Fruit fly (Drosophila melanogaster) whole organism, embryonic: ENCODE data around the gene CG6753.
A peak's percentile ranks its signal among the peaks of the same experiment; 100 is the strongest.

Experiments
- CG10267 ChIP-seq: fragments of 200-800 bp; sonication (Bioruptor generic); optimal IDR thresholded peaks from 2 replicates; lab custom pipeline; 2018; ENCODE audit warnings: missing biosample characterization, mild to moderate bottlenecking, missing genetic modification characterization, moderate library complexity
- CG10654 ChIP-seq: fragments of 200-800 bp; sonication (Bioruptor generic); optimal IDR thresholded peaks from 2 replicates; lab custom pipeline; 2016; ENCODE audit warnings: missing biosample characterization, missing genetic modification characterization
- CG12299 ChIP-seq: fragments of 200-800 bp; sonication (Bioruptor generic); optimal IDR thresholded peaks from 2 replicates; lab custom pipeline; 2018; ENCODE audit warnings: missing biosample characterization, mild to moderate bottlenecking, missing genetic modification characterization
- CG12744 ChIP-seq: fragments of 200-800 bp; sonication (Bioruptor generic); optimal IDR thresholded peaks from 2 replicates; lab custom pipeline; 2016; ENCODE audit warnings: missing biosample characterization, missing genetic modification characterization
- CG15601 ChIP-seq: fragments of 200-800 bp; sonication (Bioruptor generic); optimal IDR thresholded peaks from 3 replicates; lab custom pipeline; 2019; ENCODE audit warnings: missing biosample characterization, mild to moderate bottlenecking, missing genetic modification characterization, moderate library complexity
- CG17359 ChIP-seq: fragments of 200-800 bp; sonication (Bioruptor generic); optimal IDR thresholded peaks from 3 replicates; lab custom pipeline; 2018; ENCODE audit warnings: missing biosample characterization, mild to moderate bottlenecking, missing genetic modification characterization, moderate library complexity
- CG17829 ChIP-seq: fragments of 200-800 bp; optimal IDR thresholded peaks from 2 replicates; lab custom pipeline; 2019; ENCODE audit warnings: missing biosample characterization, mild to moderate bottlenecking, missing genetic modification characterization, moderate library complexity
- CG18619 ChIP-seq: fragments of 200-800 bp; sonication (Bioruptor generic); optimal IDR thresholded peaks from 3 replicates; lab custom pipeline; 2017; ENCODE audit warnings: missing biosample characterization, mild to moderate bottlenecking, missing genetic modification characterization
- CG32532 ChIP-seq: fragments of 200-800 bp; sonication (Bioruptor generic); IDR thresholded peaks from 2 replicates; pipeline ENCODE4 v1.3.6; 2022; ENCODE audit warnings: missing biosample characterization, missing genetic modification characterization
- CG34224 ChIP-seq: fragments of 200-800 bp; sonication (Bioruptor generic); IDR thresholded peaks from 3 replicates; pipeline ENCODE4 v1.3.6; 2022; ENCODE audit warnings: missing biosample characterization, missing genetic modification characterization; ENCODE audit not compliant: partially characterized antibody
- CG4328 ChIP-seq: fragments of 200-800 bp; sonication (Bioruptor generic); optimal IDR thresholded peaks from 3 replicates; lab custom pipeline; 2017; ENCODE audit warnings: missing biosample characterization, missing genetic modification reagents, missing genetic modification characterization
- CG4360 ChIP-seq: fragments of 200-800 bp; sonication (Bioruptor generic); IDR thresholded peaks from 2 replicates; pipeline ENCODE4 v1.3.6; 2022; ENCODE audit warnings: missing biosample characterization, missing genetic modification characterization
- CG4424 ChIP-seq: fragments of 200-800 bp; sonication (Bioruptor generic); optimal IDR thresholded peaks from 3 replicates; lab custom pipeline; 2016; ENCODE audit warnings: missing biosample characterization, missing genetic modification characterization
- CG4617 ChIP-seq: fragments of 200-800 bp; sonication (Bioruptor generic); optimal IDR thresholded peaks from 3 replicates; lab custom pipeline; 2016; ENCODE audit warnings: missing biosample characterization, missing genetic modification characterization, borderline replicate concordance
- CG6683 ChIP-seq: fragments of 200-800 bp; sonication (Bioruptor generic); optimal IDR thresholded peaks from 2 replicates; lab custom pipeline; 2017; ENCODE audit warnings: missing biosample characterization, mild to moderate bottlenecking, missing genetic modification characterization, missing genetic modification reagents
- CG6689 ChIP-seq: fragments of 200-800 bp; sonication (Bioruptor generic); IDR thresholded peaks from 2 replicates; pipeline ENCODE4 v1.3.6; 2022; ENCODE audit warnings: missing biosample characterization, missing genetic modification characterization
- CG7987 ChIP-seq: fragments of 200-800 bp; sonication (Bioruptor generic); optimal IDR thresholded peaks from 2 replicates; lab custom pipeline; 2018; ENCODE audit warnings: missing biosample characterization, mild to moderate bottlenecking, missing genetic modification characterization, moderate library complexity
- CHES-1-like ChIP-seq: fragments of 200-800 bp; sonication (Bioruptor generic); optimal IDR thresholded peaks from 2 replicates; lab custom pipeline; 2016; ENCODE audit warnings: missing biosample characterization, missing genetic modification characterization
- Dll ChIP-seq: fragments of 200-800 bp; sonication (Bioruptor generic); IDR thresholded peaks from 4 replicates; pipeline ENCODE4 v1.3.6; 2022; ENCODE audit warnings: missing biosample characterization, missing genetic modification characterization; ENCODE audit not compliant: partially characterized antibody
- Nf-YB ChIP-seq: fragments of 200-800 bp; sonication (Bioruptor generic); optimal IDR thresholded peaks from 3 replicates; lab custom pipeline; 2019; ENCODE audit warnings: missing biosample characterization, mild to moderate bottlenecking, missing genetic modification characterization, moderate library complexity
- Nf-YC ChIP-seq: fragments of 200-800 bp; optimal IDR thresholded peaks from 3 replicates; lab custom pipeline; 2019; ENCODE audit warnings: missing biosample characterization, mild to moderate bottlenecking, missing genetic modification characterization, moderate library complexity
- NfI ChIP-seq: fragments of 200-800 bp; sonication (Bioruptor generic); optimal IDR thresholded peaks from 3 replicates; lab custom pipeline; 2018; ENCODE audit warnings: missing biosample characterization, mild to moderate bottlenecking, missing genetic modification characterization, moderate library complexity
- Rfx ChIP-seq: fragments of 200-800 bp; sonication (Bioruptor generic); IDR thresholded peaks from 2 replicates; pipeline ENCODE4 v1.3.6; 2022; ENCODE audit warnings: missing biosample characterization, missing genetic modification characterization
- Xbp1 ChIP-seq: fragments of 200-800 bp; sonication (Bioruptor generic); optimal IDR thresholded peaks from 3 replicates; lab custom pipeline; 2016; ENCODE audit warnings: missing biosample characterization, mild to moderate bottlenecking, missing genetic modification characterization
- ara ChIP-seq: fragments of 200-800 bp; sonication (Bioruptor generic); IDR thresholded peaks from 2 replicates; pipeline ENCODE4 v1.3.6; 2022; ENCODE audit warnings: missing biosample characterization, missing genetic modification characterization
- danr ChIP-seq: fragments of 200-800 bp; sonication (Bioruptor generic); IDR thresholded peaks from 2 replicates; pipeline ENCODE4 v1.3.6; 2022; ENCODE audit warnings: missing biosample characterization, missing genetic modification characterization
- dpn ChIP-seq, 2 experiments: fragments of 200-800 bp; sonication (Bioruptor generic); optimal IDR thresholded peaks; 3 replicates each; lab custom pipeline; 2016; ENCODE audit warnings: missing biosample characterization in 2 of 2, missing genetic modification characterization in 2 of 2
- dysf ChIP-seq: fragments of 200-800 bp; sonication (Bioruptor generic); IDR thresholded peaks from 3 replicates; pipeline ENCODE4 v1.3.6; 2022; ENCODE audit warnings: missing biosample characterization, missing genetic modification characterization
- fd3F ChIP-seq: fragments of 200-800 bp; sonication (Bioruptor generic); optimal IDR thresholded peaks from 2 replicates; lab custom pipeline; 2018; ENCODE audit warnings: missing biosample characterization, mild to moderate bottlenecking, missing genetic modification characterization, moderate library complexity
- gt ChIP-seq: fragments of 200-800 bp; sonication (Bioruptor generic); IDR thresholded peaks from 2 replicates; pipeline ENCODE4 v1.3.6; 2022; ENCODE audit warnings: missing biosample characterization, missing genetic modification characterization
- hb ChIP-seq: fragments of 200-800 bp; sonication (Bioruptor generic); IDR thresholded peaks from 3 replicates; pipeline ENCODE4 v1.3.6; 2022; ENCODE audit warnings: missing biosample characterization, missing genetic modification characterization; ENCODE audit not compliant: partially characterized antibody
- inv ChIP-seq: fragments of 200-800 bp; sonication (Bioruptor generic); IDR thresholded peaks from 2 replicates; pipeline ENCODE4 v1.3.6; 2022; ENCODE audit warnings: missing biosample characterization, missing genetic modification characterization; ENCODE audit not compliant: partially characterized antibody
- lov ChIP-seq, 2 experiments: fragments of 200-800 bp in 1 of 2; fragments of >200 bp in 1 of 2; sonication (Bioruptor generic) in 1 of 2; IDR thresholded peaks in 1 of 2; optimal IDR thresholded peaks in 1 of 2; 2 replicates in 1 of 2; 3 replicates in 1 of 2; pipeline versions ENCODE4 v1.3.6 to Lab custom; 2017 to 2022; ENCODE audit warnings: missing biosample characterization in 1 of 2, missing genetic modification characterization in 1 of 2
- otp ChIP-seq: fragments of 200-800 bp; sonication (Bioruptor generic); IDR thresholded peaks from 3 replicates; pipeline ENCODE4, ENCODE4 v1.3.6; 2022; ENCODE audit warnings: missing biosample characterization, missing genetic modification characterization
- rib ChIP-seq: fragments of 200-800 bp; sonication (Bioruptor generic); IDR thresholded peaks from 2 replicates; pipeline ENCODE4 v1.3.6; 2022; ENCODE audit warnings: missing biosample characterization, missing genetic modification characterization
- sens ChIP-seq: fragments of 200-800 bp; sonication (Bioruptor generic); peaks from one replicate; lab custom pipeline; 2016; ENCODE audit warnings: missing biosample characterization, missing genetic modification characterization
- sisA ChIP-seq: fragments of 200-800 bp; sonication (Bioruptor generic); IDR thresholded peaks from 2 replicates; pipeline ENCODE4 v1.3.6; 2022; ENCODE audit warnings: missing biosample characterization, missing genetic modification characterization
- sna ChIP-seq: fragments of 200-800 bp; sonication (Bioruptor generic); IDR thresholded peaks from 2 replicates; pipeline ENCODE4 v1.3.6; 2022; ENCODE audit warnings: missing biosample characterization, missing genetic modification characterization; ENCODE audit not compliant: partially characterized antibody
- ssp ChIP-seq: fragments of 200-800 bp; sonication (Bioruptor generic); IDR thresholded peaks from 2 replicates; pipeline ENCODE4 v1.3.6; 2022; ENCODE audit warnings: missing biosample characterization, missing genetic modification characterization
- sug ChIP-seq: fragments of 200-800 bp; optimal IDR thresholded peaks from 2 replicates; lab custom pipeline; 2019; ENCODE audit warnings: missing biosample characterization, mild to moderate bottlenecking, missing genetic modification characterization, moderate library complexity
- tio ChIP-seq: fragments of 200-800 bp; sonication (Bioruptor generic); optimal IDR thresholded peaks from 2 replicates; lab custom pipeline; 2017; ENCODE audit warnings: missing biosample characterization, missing genetic modification characterization, inconsistent platforms
- tup ChIP-seq: fragments of 200-800 bp; sonication (Bioruptor generic); optimal IDR thresholded peaks from 2 replicates; lab custom pipeline; 2016; ENCODE audit warnings: missing biosample characterization, mild to moderate bottlenecking, missing genetic modification characterization, moderate library complexity
- unpg ChIP-seq: fragments of 200-800 bp; sonication (Bioruptor generic); optimal IDR thresholded peaks from 3 replicates; lab custom pipeline; 2018; ENCODE audit warnings: missing biosample characterization, mild to moderate bottlenecking, missing genetic modification characterization, moderate library complexity
- vnd ChIP-seq: fragments of 200-800 bp; sonication (Bioruptor generic); IDR thresholded peaks from 3 replicates; pipeline ENCODE4 v1.3.6; 2022; ENCODE audit warnings: missing biosample characterization, missing genetic modification characterization; ENCODE audit not compliant: partially characterized antibody
- vvl ChIP-seq: fragments of 200-800 bp; sonication (Bioruptor generic); IDR thresholded peaks from 2 replicates; pipeline ENCODE4 v1.3.6; 2022; ENCODE audit warnings: missing biosample characterization, missing genetic modification characterization

Gene CG6753

dm6 chr3R:12630369-12630768 lies 11.9 kb downstream of the CG6753 start, which contains the start of gene Not10 (continued):
- TF ChIP-seq CG17359: peak; percentile 23
- TF ChIP-seq otp (GFP tag; lab: Robert Waterston, UW): no peak
- TF ChIP-seq dpn (GFP tag; optimal IDR thresholded peaks at IDR 0.05; lab: Kevin White, UChicago): peak in 1 of 2 experiments; percentile 45
- TF ChIP-seq CHES-1-like: no peak
- TF ChIP-seq Nf-YC (tag; lab: Kevin White, UChicago): no peak
- TF ChIP-seq vnd (GFP tag; lab: Robert Waterston, UW): peak; percentile 63; the same call in 2 of the 3 replicates
- no peak for TF ChIP-seq Nf-YB (GFP tag; lab: Kevin White, UChicago)
- peak; percentile 86 for TF ChIP-seq Dll (GFP tag; lab: Robert Waterston, UW)
- TF ChIP-seq fd3F (GFP tag; lab: Kevin White, UChicago): peak; percentile 32
- TF ChIP-seq CG32532 (GFP tag; lab: Robert Waterston, UW): peak; percentile 52; the same call in 1 of the 2 replicates
- TF ChIP-seq rib (GFP tag; lab: Robert Waterston, UW): no peak
- TF ChIP-seq sens (GFP tag; lab: Kevin White, UChicago): peak; percentile 13
- TF ChIP-seq sug (tag; lab: Kevin White, UChicago): no peak
- TF ChIP-seq CG10267: peak; percentile 79
- peak; percentile 61 for TF ChIP-seq inv (GFP tag; lab: Robert Waterston, UW)
- TF ChIP-seq CG4617: peak; percentile 77
- TF ChIP-seq danr (GFP tag; lab: Robert Waterston, UW): no peak
- TF ChIP-seq CG6683 (GFP tag; lab: Kevin White, UChicago): no peak
- peak; percentile 43 for TF ChIP-seq CG6689 (GFP tag; lab: Robert Waterston, UW)
- TF ChIP-seq Rfx (GFP tag; lab: Robert Waterston, UW): peak; percentile 52
- TF ChIP-seq CG15601: peak; percentile 65
- peak; percentile 36 for TF ChIP-seq CG4328 (GFP tag; lab: Kevin White, UChicago)
- peak; percentile 77 for TF ChIP-seq CG34224 (GFP tag; lab: Robert Waterston, UW)
- no peak for TF ChIP-seq gt (GFP tag; lab: Robert Waterston, UW)
- peak; percentile 76; the same call in 1 of the 2 replicates for TF ChIP-seq sna (GFP tag; lab: Robert Waterston, UW)
- TF ChIP-seq CG4360 (GFP tag; lab: Robert Waterston, UW): no peak
- no peak for TF ChIP-seq dysf (GFP tag; lab: Robert Waterston, UW)
- TF ChIP-seq CG18619 (GFP tag; lab: Kevin White, UChicago): no peak
- TF ChIP-seq tup (GFP tag; lab: Kevin White, UChicago): no peak
- no peak for TF ChIP-seq CG12744 (GFP tag; lab: Kevin White, UChicago)
- TF ChIP-seq CG7987: no peak
- peak; percentile 31 for TF ChIP-seq CG4424 (GFP tag; lab: Kevin White, UChicago)
- no peak for TF ChIP-seq tio (GFP tag; lab: Kevin White, UChicago)
- peak; percentile 65 for TF ChIP-seq CG12299 (tag; lab: Kevin White, UChicago)
- TF ChIP-seq Xbp1 (GFP tag; lab: Kevin White, UChicago): peak; percentile 35
- peak; percentile 62 for TF ChIP-seq CG17829
- no peak for TF ChIP-seq ara (GFP tag; lab: Robert Waterston, UW)
- TF ChIP-seq vvl (GFP tag; lab: Robert Waterston, UW): 0 out of 2 replicates have a peak, but pooled peaks have one; percentile 11
- TF ChIP-seq ssp: 0 out of 2 replicates have a peak, but pooled peaks have one; percentile 36
- peak; percentile 10 for TF ChIP-seq CG10654 (GFP tag; lab: Kevin White, UChicago)
- TF ChIP-seq sisA (GFP tag; lab: Robert Waterston, UW): no peak
- peak; percentile 59; the same call in 1 of the 3 replicates for TF ChIP-seq hb (GFP tag; lab: Robert Waterston, UW)
- TF ChIP-seq lov (optimal IDR thresholded peaks at IDR 0.05; lab: Kevin White, UChicago): no peak
- TF ChIP-seq lov (GFP tag; IDR thresholded peaks at IDR 0.05; lab: Robert Waterston, UW): no peak
- peak; percentile 48 for TF ChIP-seq NfI (GFP tag; lab: Kevin White, UChicago)
- no peak for TF ChIP-seq unpg (GFP tag; lab: Kevin White, UChicago)
- TF ChIP-seq, all 482 proteins: peak for 120
